Worm (Caenorhabditis elegans) whole organism, midembryonic: ENCODE measurements around the gene C12D12.1.

Experiments
- T22C8.4 ChIP-seq: fragments of 200-800 bp; sonication (Bioruptor generic); IDR thresholded peaks from 2 replicates; pipeline ENCODE4 v1.3.6; 2022; ENCODE audit warnings: missing genetic modification characterization, missing compliant biosample characterization
- cog-1 ChIP-seq: sonication (generic microtip); optimal IDR thresholded peaks from 2 replicates; lab custom pipeline; 2016; ENCODE audit warnings: missing genetic modification characterization, missing compliant biosample characterization
- flt-1 ChIP-seq: fragments of 200-800 bp; sonication (Bioruptor generic); IDR thresholded peaks from 2 replicates; pipeline ENCODE4 v1.3.6; 2022; ENCODE audit warnings: missing genetic modification characterization, missing compliant biosample characterization
- klf-2 ChIP-seq: fragments of 200-800 bp; sonication (Bioruptor generic); conservative IDR thresholded peaks from 2 replicates; pipeline ENCODE4 v1.3.6; 2022; ENCODE audit warnings: missing genetic modification reagents, missing genetic modification characterization, missing compliant biosample characterization
- med-1 ChIP-seq: sonication (generic microtip); optimal IDR thresholded peaks from 2 replicates; lab custom pipeline; 2017; ENCODE audit warnings: missing genetic modification characterization, mild to moderate bottlenecking, missing compliant biosample characterization, antibody characterized with exemption, missing genetic modification reagents; ENCODE audit not compliant: insufficient read depth
- ref-1 ChIP-seq: fragments of 200-800 bp; sonication (Bioruptor generic); conservative IDR thresholded peaks from 2 replicates; pipeline ENCODE4 v1.3.6; 2022; ENCODE audit warnings: missing genetic modification reagents, missing genetic modification characterization, missing compliant biosample characterization
- tab-1 ChIP-seq: fragments of 200-800 bp; sonication (Bioruptor generic); IDR thresholded peaks from 2 replicates; pipeline ENCODE4 v1.3.6; 2022; ENCODE audit warnings: missing genetic modification characterization, missing compliant biosample characterization
- ztf-23 ChIP-seq: fragments of 200-800 bp; sonication (Bioruptor generic); IDR thresholded peaks from 2 replicates; pipeline ENCODE4 v1.3.6; 2022; ENCODE audit warnings: missing genetic modification reagents, missing genetic modification characterization, missing compliant biosample characterization
- ztf-29 ChIP-seq: fragments of 200-800 bp; sonication (Bioruptor generic); IDR thresholded peaks from 2 replicates; pipeline ENCODE4 v1.3.6; 2022; ENCODE audit warnings: missing genetic modification reagents, missing genetic modification characterization, missing compliant biosample characterization

The C12D12.1 gene

DNA sequence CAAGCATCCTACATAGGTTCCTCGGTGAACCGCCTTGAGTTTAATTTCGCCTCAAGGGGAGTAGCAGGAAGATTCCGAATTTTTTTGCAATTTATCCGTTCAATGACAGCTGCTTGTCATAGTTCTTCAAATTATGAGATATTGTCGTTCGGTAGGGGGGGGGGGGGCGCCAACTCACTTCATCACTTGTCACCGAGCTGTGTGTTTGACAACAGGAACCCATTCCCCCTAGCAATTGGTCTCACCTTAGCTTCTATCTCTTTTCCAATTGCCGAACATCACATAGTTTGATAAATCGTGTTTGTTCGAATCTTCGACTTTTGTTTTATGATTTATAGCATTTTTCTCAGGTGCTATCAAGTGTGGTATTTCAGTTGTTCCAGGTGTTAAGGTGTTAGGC lies 4.4 kb upstream of the C12D12.1 start:
- TF ChIP-seq ztf-23 (GFP tag; lab: Robert Waterston, UW): no peak
- TF ChIP-seq flt-1 (GFP tag; lab: Robert Waterston, UW): no peak
- TF ChIP-seq med-1 (GFP tag; lab: Kevin White, UChicago): no peak
- TF ChIP-seq T22C8.4 (GFP tag; lab: Robert Waterston, UW): no peak
- TF ChIP-seq ztf-29 (GFP tag; lab: Robert Waterston, UW): no peak
- TF ChIP-seq cog-1: no peak
- no peak for TF ChIP-seq tab-1 (GFP tag; lab: Robert Waterston, UW)
- TF ChIP-seq klf-2: no peak
- no peak for TF ChIP-seq ref-1 (GFP tag; lab: Robert Waterston, UW)

DNA sequence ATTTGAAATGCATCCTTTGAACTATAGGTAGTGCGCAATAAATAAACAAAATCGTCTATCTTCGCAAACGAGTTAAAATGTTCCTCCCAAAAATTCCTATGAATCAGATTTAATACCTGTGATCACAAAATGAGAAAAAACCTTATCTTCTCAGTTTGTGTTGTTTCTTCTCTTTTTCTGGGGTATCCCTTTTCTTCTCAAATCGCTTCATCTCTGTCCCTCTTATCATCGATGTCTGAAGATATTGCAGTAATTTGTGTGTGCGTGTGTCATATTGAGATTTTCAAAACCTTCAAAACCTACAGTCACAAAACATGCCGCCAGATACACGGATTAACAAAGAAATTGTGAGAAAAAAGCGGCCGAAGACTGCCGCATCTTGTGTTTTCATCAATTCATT lies 3.3 kb upstream of the C12D12.1 start, which contains the start of gene glt-1:
Gene glt-1 (plus strand): TSS at position 251 of the 400 bp plus-strand sequence.
- no peak for TF ChIP-seq cog-1
- TF ChIP-seq med-1 (GFP tag; lab: Kevin White, UChicago): no peak
- no peak for TF ChIP-seq flt-1 (GFP tag; lab: Robert Waterston, UW)
- TF ChIP-seq klf-2: no peak
- no peak for TF ChIP-seq T22C8.4 (GFP tag; lab: Robert Waterston, UW)
- TF ChIP-seq tab-1 (GFP tag; lab: Robert Waterston, UW): no peak
- no peak for TF ChIP-seq ztf-29 (GFP tag; lab: Robert Waterston, UW)
- TF ChIP-seq ztf-23 (GFP tag; lab: Robert Waterston, UW): no peak
- no peak for TF ChIP-seq ref-1 (GFP tag; lab: Robert Waterston, UW)

DNA sequence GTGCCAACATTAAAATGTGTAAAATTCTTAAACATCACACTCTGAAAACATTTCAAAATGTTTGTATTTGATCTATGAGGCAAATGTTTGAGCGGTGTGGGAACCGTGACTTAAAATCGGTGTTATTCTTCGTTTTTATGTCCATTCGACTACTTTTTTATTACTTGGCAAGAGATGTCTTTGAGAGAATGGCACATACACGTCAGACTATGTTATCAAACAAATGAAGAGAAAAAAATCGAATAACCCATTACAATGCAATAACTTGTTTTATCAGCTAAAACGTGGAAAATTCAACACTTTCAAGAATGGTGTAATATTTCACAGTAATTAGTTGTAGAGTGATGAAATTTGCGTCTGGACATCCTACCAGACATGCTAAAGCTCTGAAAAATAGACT lies 814 bp downstream of the C12D12.1 start:
- TF ChIP-seq tab-1 (GFP tag; lab: Robert Waterston, UW) (no peak), cog-1 (no peak), ztf-29 (GFP tag; lab: Robert Waterston, UW) (no peak), ztf-23 (GFP tag; lab: Robert Waterston, UW) (no peak), klf-2 (no peak), flt-1 (GFP tag; lab: Robert Waterston, UW) (no peak), T22C8.4 (GFP tag; lab: Robert Waterston, UW) (no peak), ref-1 (GFP tag; lab: Robert Waterston, UW) (no peak), med-1 (GFP tag; lab: Kevin White, UChicago) (no peak)

DNA sequence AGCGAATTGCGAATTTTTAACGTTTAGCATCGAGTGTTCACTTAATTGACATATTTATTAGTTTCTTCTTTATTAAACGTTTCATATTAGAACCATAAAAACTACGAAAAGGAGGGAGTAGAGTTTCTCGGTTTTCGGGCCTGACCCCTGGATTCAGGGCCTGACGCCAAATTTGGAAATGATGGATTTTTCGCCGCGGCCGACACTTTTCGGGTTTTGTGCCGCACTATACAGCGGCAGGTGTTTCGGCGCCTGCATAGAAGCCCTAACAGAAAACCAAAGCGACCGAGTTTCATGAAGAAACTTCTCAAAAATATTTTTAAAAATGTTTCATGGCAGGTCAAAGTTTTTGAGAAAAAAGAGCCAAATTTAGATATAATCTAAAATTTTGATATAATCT lies 1.3 kb downstream of the C12D12.1 start:
- no peak for TF ChIP-seq ztf-29 (GFP tag; lab: Robert Waterston, UW)
- no peak for TF ChIP-seq T22C8.4 (GFP tag; lab: Robert Waterston, UW)
- TF ChIP-seq ref-1 (GFP tag; lab: Robert Waterston, UW): no peak
- no peak for TF ChIP-seq flt-1 (GFP tag; lab: Robert Waterston, UW)
- no peak for TF ChIP-seq klf-2
- no peak for TF ChIP-seq tab-1 (GFP tag; lab: Robert Waterston, UW)
- TF ChIP-seq med-1 (GFP tag; lab: Kevin White, UChicago): no peak
- TF ChIP-seq cog-1: no peak
- TF ChIP-seq ztf-23 (GFP tag; lab: Robert Waterston, UW): no peak

DNA sequence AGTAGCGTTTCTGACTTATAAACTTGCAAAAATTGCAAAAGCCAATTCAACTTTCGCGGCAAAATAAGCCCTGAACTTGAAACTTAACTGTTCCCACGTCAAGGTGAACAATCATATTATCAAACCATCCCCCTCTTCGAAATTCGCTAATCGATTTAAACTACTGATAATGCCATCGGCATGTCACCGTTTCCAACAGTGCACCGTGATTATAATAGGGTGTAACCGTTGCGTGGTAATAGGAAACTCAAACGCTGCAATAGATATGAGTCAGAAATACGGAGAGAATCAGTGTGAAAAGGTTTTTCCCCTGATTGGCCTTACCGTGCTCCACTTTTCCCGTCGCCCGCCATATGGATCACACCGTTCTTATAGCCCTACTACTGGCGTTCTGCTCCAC lies 1.9 kb downstream of the C12D12.1 start:
- TF ChIP-seq flt-1 (GFP tag; lab: Robert Waterston, UW): no peak
- TF ChIP-seq cog-1: no peak
- no peak for TF ChIP-seq ztf-23 (GFP tag; lab: Robert Waterston, UW)
- no peak for TF ChIP-seq ztf-29 (GFP tag; lab: Robert Waterston, UW)
- no peak for TF ChIP-seq T22C8.4 (GFP tag; lab: Robert Waterston, UW)
- TF ChIP-seq ref-1 (GFP tag; lab: Robert Waterston, UW): no peak
- TF ChIP-seq klf-2: no peak
- TF ChIP-seq med-1 (GFP tag; lab: Kevin White, UChicago): no peak
- TF ChIP-seq tab-1 (GFP tag; lab: Robert Waterston, UW): no peak

DNA sequence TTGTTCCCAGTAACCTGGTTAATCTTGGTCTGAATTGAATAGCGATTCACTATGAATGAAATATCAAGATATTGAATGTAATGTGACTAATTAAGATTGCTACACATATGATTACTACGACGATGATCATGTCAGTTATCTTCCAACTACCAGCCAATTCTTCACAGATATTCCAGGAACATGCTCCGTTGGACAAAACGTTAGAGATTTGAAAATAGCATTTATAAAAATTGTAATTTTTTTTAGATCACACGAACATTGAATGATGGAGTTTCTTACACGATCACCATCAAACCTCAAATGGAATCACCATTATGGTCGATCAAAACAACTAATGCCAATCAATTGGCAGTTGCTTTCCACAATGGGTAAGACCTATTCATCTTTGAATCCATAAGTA lies 4.0 kb downstream of the C12D12.1 start:
- TF ChIP-seq ztf-23 (GFP tag; lab: Robert Waterston, UW) (no peak), ref-1 (GFP tag; lab: Robert Waterston, UW) (no peak), tab-1 (GFP tag; lab: Robert Waterston, UW) (no peak), med-1 (GFP tag; lab: Kevin White, UChicago) (no peak), flt-1 (GFP tag; lab: Robert Waterston, UW) (no peak), klf-2 (no peak), T22C8.4 (GFP tag; lab: Robert Waterston, UW) (no peak), cog-1 (no peak), ztf-29 (GFP tag; lab: Robert Waterston, UW) (no peak)

DNA sequence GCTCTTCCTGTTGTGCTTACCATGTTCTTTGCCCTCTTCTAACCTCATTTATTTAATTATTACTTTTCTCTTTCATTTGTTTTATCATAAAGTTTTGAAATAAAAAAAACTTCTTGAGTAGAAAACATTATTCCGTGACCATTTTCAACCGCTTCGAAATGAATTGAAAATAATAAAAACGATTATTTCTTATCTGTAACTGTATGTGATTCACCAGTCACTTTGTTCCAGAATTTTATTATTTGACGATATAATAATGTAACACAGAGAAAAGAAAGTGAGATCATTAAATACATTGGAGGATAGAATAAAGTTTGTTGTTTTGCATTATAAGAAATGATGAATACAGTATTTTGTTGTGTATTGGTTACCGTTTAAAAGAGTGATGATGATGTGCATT lies 6.0 kb downstream of the C12D12.1 start:
- TF ChIP-seq cog-1: no peak
- TF ChIP-seq ztf-29 (GFP tag; lab: Robert Waterston, UW): no peak
- TF ChIP-seq klf-2: no peak
- TF ChIP-seq flt-1 (GFP tag; lab: Robert Waterston, UW): no peak
- no peak for TF ChIP-seq ztf-23 (GFP tag; lab: Robert Waterston, UW)
- TF ChIP-seq med-1 (GFP tag; lab: Kevin White, UChicago): no peak
- TF ChIP-seq T22C8.4 (GFP tag; lab: Robert Waterston, UW): no peak
- TF ChIP-seq tab-1 (GFP tag; lab: Robert Waterston, UW): no peak
- no peak for TF ChIP-seq ref-1 (GFP tag; lab: Robert Waterston, UW)

DNA sequence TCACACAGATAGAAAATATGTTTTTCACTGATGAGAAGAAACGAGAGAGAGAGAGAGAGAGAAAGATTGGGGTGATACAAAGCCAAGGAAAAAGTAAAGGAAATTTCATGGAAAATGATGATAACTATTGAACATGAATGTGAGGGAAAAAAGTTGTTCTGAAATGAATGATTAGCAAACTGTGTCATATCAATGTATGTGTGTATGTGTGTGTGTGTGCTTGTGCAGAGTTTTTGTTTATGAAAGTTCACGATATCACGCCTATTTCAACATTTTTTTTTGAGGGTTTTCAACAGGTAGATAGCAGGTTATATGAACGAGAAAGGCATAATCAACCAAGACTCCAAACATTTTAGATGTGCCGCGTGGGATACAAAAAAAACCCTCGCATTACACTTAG lies 7.5 kb downstream of the C12D12.1 start:
- no peak for TF ChIP-seq ref-1 (GFP tag; lab: Robert Waterston, UW)
- no peak for TF ChIP-seq tab-1 (GFP tag; lab: Robert Waterston, UW)
- TF ChIP-seq ztf-29 (GFP tag; lab: Robert Waterston, UW): no peak
- TF ChIP-seq flt-1 (GFP tag; lab: Robert Waterston, UW): no peak
- no peak for TF ChIP-seq klf-2
- no peak for TF ChIP-seq cog-1
- TF ChIP-seq ztf-23 (GFP tag; lab: Robert Waterston, UW): no peak
- no peak for TF ChIP-seq T22C8.4 (GFP tag; lab: Robert Waterston, UW)
- no peak for TF ChIP-seq med-1 (GFP tag; lab: Kevin White, UChicago)

DNA sequence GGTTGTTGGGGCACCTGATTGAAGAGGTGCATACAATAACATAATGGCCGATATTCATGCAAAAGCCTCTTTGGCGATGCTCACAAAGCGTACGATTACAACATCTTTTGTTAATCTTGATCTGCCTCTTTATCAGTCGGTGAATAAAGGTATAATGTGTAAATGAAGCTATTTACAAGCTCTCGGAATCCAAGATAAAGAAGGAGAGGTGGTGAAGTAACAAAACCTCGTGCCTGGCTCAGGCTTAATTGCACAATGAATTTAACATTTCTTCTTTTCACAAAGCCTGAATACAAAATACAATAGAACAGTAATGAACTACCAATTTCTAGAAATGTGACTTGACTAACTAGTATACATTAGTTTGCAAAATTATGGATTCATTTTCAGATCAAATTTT lies 8.2 kb downstream of the C12D12.1 start:
- no peak for TF ChIP-seq tab-1 (GFP tag; lab: Robert Waterston, UW)
- TF ChIP-seq T22C8.4 (GFP tag; lab: Robert Waterston, UW): no peak
